Fruit fly (Drosophila melanogaster): ENCODE measurements around the gene DNAlig3.

Gene DNAlig3

DNA sequence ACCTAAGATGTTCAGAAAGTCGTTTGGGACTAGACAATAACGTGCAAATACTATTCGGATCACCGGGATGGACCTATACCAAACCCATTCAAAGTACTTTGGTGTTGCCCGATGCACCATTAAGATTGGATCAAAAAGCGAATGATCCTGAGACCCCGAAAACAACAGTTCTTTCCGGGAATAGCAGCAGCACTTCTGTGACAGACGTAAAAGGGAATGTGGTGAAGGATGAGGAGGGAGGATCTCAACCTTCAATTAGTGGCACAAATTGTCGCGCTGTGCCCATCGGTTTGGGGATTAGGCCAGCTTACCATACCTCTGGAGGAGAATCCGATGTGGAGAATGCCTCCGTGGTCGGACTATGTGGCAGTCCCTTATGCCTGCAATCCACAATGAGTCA, 46.7 kb upstream of the DNAlig3 start:
- TF ChIP-seq Ets98B (GFP tag; IDR thresholded peaks at IDR 0.05): no peak
- TF ChIP-seq gl (tag; optimal IDR thresholded peaks at IDR 0.05): no peak
- no peak for TF ChIP-seq CG9948 (tag; optimal IDR thresholded peaks at IDR 0.05)
- TF ChIP-seq Pif1A (GFP tag; optimal IDR thresholded peaks at IDR 0.05): no peak
- TF ChIP-seq rn (GFP tag; IDR thresholded peaks at IDR 0.05): no peak
- no peak for TF ChIP-seq CG32121 (GFP tag; IDR thresholded peaks at IDR 0.05)
- TF ChIP-seq CG13204 (GFP tag; optimal IDR thresholded peaks at IDR 0.05): no peak
- no peak for TF ChIP-seq CG4496 (GFP tag; IDR thresholded peaks at IDR 0.05)
- no peak for TF ChIP-seq CG8159 (tag; optimal IDR thresholded peaks at IDR 0.05)
- TF ChIP-seq D1 (tag; optimal IDR thresholded peaks at IDR 0.05): no peak
- TF ChIP-seq CG34367 (tag; optimal IDR thresholded peaks at IDR 0.05): no peak
- no peak for TF ChIP-seq CG15710 (tag; optimal IDR thresholded peaks at IDR 0.05)
- no peak for TF ChIP-seq CG10348 (GFP tag; IDR thresholded peaks at IDR 0.05)
- no peak for TF ChIP-seq CG17806 (tag; optimal IDR thresholded peaks at IDR 0.05)
- no peak for TF ChIP-seq Pif1B (GFP tag; optimal IDR thresholded peaks at IDR 0.05)
- TF ChIP-seq CG14655 (GFP tag; optimal IDR thresholded peaks at IDR 0.05): no peak
- TF ChIP-seq EcR (GFP tag; optimal IDR thresholded peaks at IDR 0.05): no peak
- no peak for TF ChIP-seq Snoo (tag; optimal IDR thresholded peaks at IDR 0.05)
- no peak for TF ChIP-seq fd96Ca (GFP tag; IDR thresholded peaks at IDR 0.05)

- TF ChIP-seq Pif1B (GFP tag; optimal IDR thresholded peaks at IDR 0.05) (no peak), CG13204 (GFP tag; optimal IDR thresholded peaks at IDR 0.05) (no peak), CG9948 (tag; optimal IDR thresholded peaks at IDR 0.05) (no peak), CG32121 (GFP tag; IDR thresholded peaks at IDR 0.05) (no peak), CG8301 (tag; optimal IDR thresholded peaks at IDR 0.05) (no peak), CG10348 (GFP tag; IDR thresholded peaks at IDR 0.05) (no peak), CG14655 (GFP tag; optimal IDR thresholded peaks at IDR 0.05) (no peak), Snoo (tag; optimal IDR thresholded peaks at IDR 0.05) (no peak), EcR (GFP tag; optimal IDR thresholded peaks at IDR 0.05) (no peak), CG15710 (tag; optimal IDR thresholded peaks at IDR 0.05) (no peak), CG8159 (tag; optimal IDR thresholded peaks at IDR 0.05) (no peak), CG17806 (tag; optimal IDR thresholded peaks at IDR 0.05) (no peak), CG34367 (tag; optimal IDR thresholded peaks at IDR 0.05) (no peak), D1 (tag; optimal IDR thresholded peaks at IDR 0.05) (no peak), gl (tag; optimal IDR thresholded peaks at IDR 0.05) (no peak), Ets98B (GFP tag; IDR thresholded peaks at IDR 0.05) (no peak), CG4496 (GFP tag; IDR thresholded peaks at IDR 0.05) (no peak)
These were observed 45.7 kb upstream of the DNAlig3 start, which contains the start of gene vrs for dm6 chr3R:12447353-12447752. TSS of gene vrs (plus strand) at chr3R:12447653.

DNA sequence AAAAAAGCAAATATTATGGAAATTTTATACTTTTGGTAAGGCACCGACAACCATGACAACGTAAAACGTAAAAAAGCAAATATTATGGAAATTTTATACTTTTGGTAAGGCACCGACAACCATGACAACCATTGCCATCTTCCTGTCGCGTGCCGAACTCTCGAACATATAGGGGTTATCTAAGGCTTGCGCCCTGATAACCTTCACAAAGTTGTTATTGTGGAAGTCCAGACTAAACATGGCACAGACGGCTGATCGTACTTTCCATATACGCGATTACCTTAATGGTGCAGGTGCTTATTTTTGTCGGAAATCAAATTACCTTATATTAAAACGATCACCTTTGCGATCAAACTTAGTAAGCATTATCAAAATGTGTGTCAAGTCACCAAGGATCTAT, 43.8 kb upstream of the DNAlig3 start:
- TF ChIP-seq CG14655 (GFP tag; optimal IDR thresholded peaks at IDR 0.05) (no peak), D1 (tag; optimal IDR thresholded peaks at IDR 0.05) (no peak), Ets98B (GFP tag; IDR thresholded peaks at IDR 0.05) (no peak), Pif1A (GFP tag; optimal IDR thresholded peaks at IDR 0.05) (no peak), Snoo (tag; optimal IDR thresholded peaks at IDR 0.05) (no peak), CG17806 (tag; optimal IDR thresholded peaks at IDR 0.05) (no peak), CG34367 (tag; optimal IDR thresholded peaks at IDR 0.05) (no peak)

DNA sequence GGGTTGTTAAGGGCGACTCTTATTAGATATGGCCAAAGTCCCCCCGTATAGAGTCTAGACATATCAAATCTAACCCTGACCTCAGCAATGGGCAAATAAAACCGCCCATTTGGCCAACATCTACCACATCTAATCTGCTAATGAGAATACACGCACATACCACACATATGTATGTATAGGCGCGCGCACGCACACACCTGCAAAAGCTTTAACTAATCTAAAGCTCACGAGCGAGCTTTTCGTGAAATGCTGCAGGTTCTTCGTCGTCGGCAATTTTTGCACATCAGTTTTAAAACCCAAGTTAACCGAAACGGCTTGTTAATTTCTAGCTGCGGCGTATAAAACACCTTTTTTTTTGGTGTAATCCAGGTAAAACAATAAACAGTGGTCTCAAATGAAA, 42.1 kb upstream of the DNAlig3 start:
- no peak for TF ChIP-seq CG8159 (tag; optimal IDR thresholded peaks at IDR 0.05)
- TF ChIP-seq CG4496 (GFP tag; IDR thresholded peaks at IDR 0.05): no peak
- TF ChIP-seq CG34367 (tag; optimal IDR thresholded peaks at IDR 0.05): no peak
- no peak for TF ChIP-seq CG8301 (tag; optimal IDR thresholded peaks at IDR 0.05)
- no peak for TF ChIP-seq CG15710 (tag; optimal IDR thresholded peaks at IDR 0.05)
- TF ChIP-seq Pif1A (GFP tag; optimal IDR thresholded peaks at IDR 0.05): no peak
- no peak for TF ChIP-seq CG13204 (GFP tag; optimal IDR thresholded peaks at IDR 0.05)
- no peak for TF ChIP-seq Ets98B (GFP tag; IDR thresholded peaks at IDR 0.05)
- TF ChIP-seq EcR (GFP tag; optimal IDR thresholded peaks at IDR 0.05): no peak
- TF ChIP-seq Pif1B (GFP tag; optimal IDR thresholded peaks at IDR 0.05): no peak
- TF ChIP-seq fd96Ca (GFP tag; IDR thresholded peaks at IDR 0.05): no peak
- no peak for TF ChIP-seq Snoo (tag; optimal IDR thresholded peaks at IDR 0.05)
- no peak for TF ChIP-seq CG10348 (GFP tag; IDR thresholded peaks at IDR 0.05)
- no peak for TF ChIP-seq CG9948 (tag; optimal IDR thresholded peaks at IDR 0.05)
- TF ChIP-seq rn (GFP tag; IDR thresholded peaks at IDR 0.05): no peak
- no peak for TF ChIP-seq gl (tag; optimal IDR thresholded peaks at IDR 0.05)
- TF ChIP-seq CG14655 (GFP tag; optimal IDR thresholded peaks at IDR 0.05): no peak

- no peak for TF ChIP-seq CG13204 (GFP tag; optimal IDR thresholded peaks at IDR 0.05)
- TF ChIP-seq CG17806 (tag; optimal IDR thresholded peaks at IDR 0.05): peak; percentile 46
- peak; percentile 55 for TF ChIP-seq CG12605 (GFP tag; IDR thresholded peaks at IDR 0.05)
- peak; percentile 55 for TF ChIP-seq Pif1A (GFP tag; optimal IDR thresholded peaks at IDR 0.05)
- no peak for TF ChIP-seq CG34367 (tag; optimal IDR thresholded peaks at IDR 0.05)
- TF ChIP-seq CG9948 (tag; optimal IDR thresholded peaks at IDR 0.05): peak; percentile 55
- peak; percentile 45 for TF ChIP-seq D1 (tag; optimal IDR thresholded peaks at IDR 0.05)
- peak; percentile 57; the same call in 1 of the 2 replicates for TF ChIP-seq CG32121 (GFP tag; IDR thresholded peaks at IDR 0.05)
- TF ChIP-seq CG4496 (GFP tag; IDR thresholded peaks at IDR 0.05): peak; percentile 61; the same call in 2 of the 3 replicates
- peak; percentile 28 for TF ChIP-seq CG15710 (tag; optimal IDR thresholded peaks at IDR 0.05)
- TF ChIP-seq Snoo (tag; optimal IDR thresholded peaks at IDR 0.05): no peak
- TF ChIP-seq CG10348 (GFP tag; IDR thresholded peaks at IDR 0.05): no peak
- TF ChIP-seq Ets98B (GFP tag; IDR thresholded peaks at IDR 0.05): no peak
- TF ChIP-seq CG8301 (tag; optimal IDR thresholded peaks at IDR 0.05): peak; percentile 70
- no peak; the same call in 2 of the 3 replicates for TF ChIP-seq fd96Ca (GFP tag; IDR thresholded peaks at IDR 0.05)
- TF ChIP-seq gl (tag; optimal IDR thresholded peaks at IDR 0.05): peak; percentile 22
- TF ChIP-seq Pif1B (GFP tag; optimal IDR thresholded peaks at IDR 0.05): peak; percentile 0
- peak; percentile 62 for TF ChIP-seq EcR (GFP tag; optimal IDR thresholded peaks at IDR 0.05)
- peak; percentile 76 for TF ChIP-seq CG14655 (GFP tag; optimal IDR thresholded peaks at IDR 0.05)
- no peak for TF ChIP-seq rn (GFP tag; IDR thresholded peaks at IDR 0.05)
- peak; percentile 63 for TF ChIP-seq CG8159 (tag; optimal IDR thresholded peaks at IDR 0.05)
These were observed 41.2 kb upstream of the DNAlig3 start for dm6 chr3R:12442601-12443533.

All from whole organism, pupa.